Fruit fly (Drosophila melanogaster) whole organism, prepupa: ENCODE data around the gene Grip.

Source experiments
- Blimp-1 ChIP-seq: fragments of 200-800 bp; sonication (Bioruptor generic); optimal IDR thresholded peaks from 3 replicates; lab custom pipeline; 2017; ENCODE audit warnings: missing biosample characterization, missing genetic modification characterization, mild to moderate bottlenecking, moderate library complexity, missing genetic modification reagents
- CG10631 ChIP-seq: fragments of 200-800 bp; sonication (Bioruptor generic); optimal IDR thresholded peaks from 2 replicates; lab custom pipeline; 2016; ENCODE audit warnings: missing biosample characterization, missing genetic modification characterization
- CG10669 ChIP-seq: fragments of 200-800 bp; sonication (Bioruptor generic); optimal IDR thresholded peaks from 3 replicates; lab custom pipeline; 2018; ENCODE audit warnings: missing biosample characterization, mild to moderate bottlenecking, missing genetic modification characterization, moderate library complexity
- CG11294 ChIP-seq: fragments of 200-800 bp; sonication (Bioruptor generic); IDR thresholded peaks from 2 replicates; pipeline ENCODE4 v1.3.6; 2022; ENCODE audit warnings: missing biosample characterization, missing genetic modification characterization
- CG11902 ChIP-seq: fragments of 200-800 bp; sonication (Bioruptor generic); optimal IDR thresholded peaks from 3 replicates; lab custom pipeline; 2016; ENCODE audit warnings: missing biosample characterization, missing genetic modification characterization
- CG15336 ChIP-seq: fragments of 200-800 bp; sonication (Bioruptor generic); IDR thresholded peaks from 2 replicates; pipeline ENCODE4 v1.3.6; 2022; ENCODE audit warnings: missing biosample characterization, missing genetic modification characterization
- CG32006 ChIP-seq: fragments of 200-800 bp; sonication (Bioruptor generic); optimal IDR thresholded peaks from 3 replicates; lab custom pipeline; 2017; ENCODE audit warnings: missing biosample characterization, mild to moderate bottlenecking, missing genetic modification characterization
- CG6163 ChIP-seq: fragments of 200-800 bp; sonication (Bioruptor generic); IDR thresholded peaks from 3 replicates; pipeline ENCODE4 v1.3.6; 2022; ENCODE audit warnings: missing biosample characterization, missing genetic modification characterization
- CG6276 ChIP-seq: fragments of 200-800 bp; sonication (Bioruptor generic); optimal IDR thresholded peaks from 2 replicates; lab custom pipeline; 2017; ENCODE audit warnings: missing biosample characterization, mild to moderate bottlenecking, missing genetic modification characterization
- CG6792 ChIP-seq: fragments of 200-800 bp; sonication (Bioruptor generic); optimal IDR thresholded peaks from 3 replicates; lab custom pipeline; 2016; ENCODE audit warnings: missing biosample characterization, missing genetic modification characterization
- CG6854 ChIP-seq: fragments of 200-800 bp; sonication (Bioruptor generic); optimal IDR thresholded peaks from 2 replicates; lab custom pipeline; 2017; ENCODE audit warnings: missing biosample characterization, mild to moderate bottlenecking, missing genetic modification characterization
- CG7368 ChIP-seq: fragments of 200-800 bp; sonication (Bioruptor generic); optimal IDR thresholded peaks from 3 replicates; lab custom pipeline; 2016; ENCODE audit warnings: missing biosample characterization, missing genetic modification characterization
- CG8119 ChIP-seq: fragments of 200-800 bp; sonication (Bioruptor generic); IDR thresholded peaks from 3 replicates; pipeline ENCODE4 v1.3.6; 2022; ENCODE audit warnings: missing biosample characterization, missing genetic modification characterization
- CG8319 ChIP-seq: fragments of 200-800 bp; sonication (Bioruptor generic); optimal IDR thresholded peaks from 3 replicates; lab custom pipeline; 2016; ENCODE audit warnings: missing biosample characterization, missing genetic modification characterization
- Eip75B ChIP-seq: fragments of 200-800 bp; sonication (Bioruptor generic); optimal IDR thresholded peaks from 3 replicates; lab custom pipeline; 2016; ENCODE audit warnings: missing biosample characterization, missing genetic modification characterization
- Eip78C ChIP-seq: fragments of 200-800 bp; sonication (Bioruptor generic); peaks from one replicate; lab custom pipeline; 2016; ENCODE audit warnings: missing biosample characterization, missing genetic modification characterization
- Eip93F ChIP-seq: fragments of 200-800 bp; sonication (Bioruptor generic); optimal IDR thresholded peaks from 2 replicates; lab custom pipeline; 2016; ENCODE audit warnings: missing biosample characterization, mild to moderate bottlenecking, missing genetic modification characterization
- Ets21C ChIP-seq: fragments of 200-800 bp; sonication (Bioruptor generic); optimal IDR thresholded peaks from 3 replicates; lab custom pipeline; 2016; ENCODE audit warnings: missing biosample characterization, missing genetic modification characterization
- Ets96B ChIP-seq: fragments of 200-800 bp; optimal IDR thresholded peaks from 2 replicates; lab custom pipeline; 2019; ENCODE audit warnings: missing biosample characterization, mild to moderate bottlenecking, missing genetic modification characterization, moderate library complexity
- Gug ChIP-seq: fragments of 200-800 bp; sonication (Bioruptor generic); IDR thresholded peaks from 2 replicates; pipeline ENCODE4 v1.3.6; 2022; ENCODE audit warnings: missing biosample characterization, missing genetic modification characterization
- Hr38 ChIP-seq: sonication (Bioruptor generic); optimal IDR thresholded peaks from 2 replicates; lab custom pipeline; 2016; ENCODE audit warnings: missing biosample characterization, missing genetic modification characterization
- Hr39 ChIP-seq: fragments of 200-800 bp; sonication (Bioruptor generic); optimal IDR thresholded peaks from 2 replicates; lab custom pipeline; 2016; ENCODE audit warnings: missing biosample characterization, missing genetic modification characterization
- Hr4 ChIP-seq: fragments of 200-800 bp; sonication (Bioruptor generic); optimal IDR thresholded peaks from 3 replicates; lab custom pipeline; 2016; ENCODE audit warnings: missing biosample characterization, missing genetic modification characterization
- OdsH ChIP-seq: fragments of 200-800 bp; sonication (Bioruptor generic); optimal IDR thresholded peaks from 3 replicates; lab custom pipeline; 2016; ENCODE audit warnings: missing biosample characterization, missing genetic modification characterization
- Sox102F ChIP-seq: fragments of 200-800 bp; sonication (Bioruptor generic); optimal IDR thresholded peaks from 2 replicates; lab custom pipeline; 2016; ENCODE audit warnings: missing biosample characterization, mild to moderate bottlenecking, missing genetic modification characterization
- Sox14 ChIP-seq: fragments of 200-800 bp; sonication (Bioruptor generic); optimal IDR thresholded peaks from 3 replicates; lab custom pipeline; 2016; ENCODE audit warnings: missing biosample characterization, missing genetic modification characterization
- achi ChIP-seq: fragments of 200-800 bp; sonication (Bioruptor generic); optimal IDR thresholded peaks from 3 replicates; lab custom pipeline; 2016; ENCODE audit warnings: missing biosample characterization, missing genetic modification characterization
- dac ChIP-seq: fragments of 200-800 bp; sonication (Bioruptor generic); optimal IDR thresholded peaks from 2 replicates; lab custom pipeline; 2017; ENCODE audit warnings: missing biosample characterization, mild to moderate bottlenecking, missing genetic modification characterization
- dsx ChIP-seq: fragments of 200-800 bp; optimal IDR thresholded peaks from 3 replicates; lab custom pipeline; 2019; ENCODE audit warnings: missing biosample characterization, mild to moderate bottlenecking, missing genetic modification characterization, moderate library complexity; ENCODE audit not compliant: poor library complexity, severe bottlenecking
- eg ChIP-seq: fragments of 200-800 bp; sonication (Bioruptor generic); IDR thresholded peaks from 3 replicates; pipeline ENCODE4 v1.3.6; 2022; ENCODE audit warnings: missing biosample characterization, missing genetic modification characterization
- esn ChIP-seq: fragments of 200-800 bp; sonication (Bioruptor generic); optimal IDR thresholded peaks from 2 replicates; lab custom pipeline; 2016; ENCODE audit warnings: missing biosample characterization, mild to moderate bottlenecking, missing genetic modification characterization, moderate library complexity
- fd59A ChIP-seq: fragments of 200-800 bp; sonication (Bioruptor generic); optimal IDR thresholded peaks from 2 replicates; lab custom pipeline; 2017; ENCODE audit warnings: missing biosample characterization, mild to moderate bottlenecking, missing genetic modification characterization, missing genetic modification reagents
- fkh ChIP-seq: fragments of 200-800 bp; sonication (Bioruptor generic); optimal IDR thresholded peaks from 3 replicates; lab custom pipeline; 2017; ENCODE audit warnings: missing biosample characterization, mild to moderate bottlenecking, missing genetic modification characterization, moderate library complexity
- lz ChIP-seq: fragments of 200-800 bp; sonication (Bioruptor generic); optimal IDR thresholded peaks from 3 replicates; lab custom pipeline; 2016; ENCODE audit warnings: missing biosample characterization, missing genetic modification characterization
- net ChIP-seq: fragments of 200-800 bp; sonication (Bioruptor generic); optimal IDR thresholded peaks from 3 replicates; lab custom pipeline; 2016; ENCODE audit warnings: missing biosample characterization, missing genetic modification characterization
- salr ChIP-seq, 2 experiments: fragments of 200-800 bp; sonication (Bioruptor generic); optimal IDR thresholded peaks; 3 replicates each; lab custom pipeline; 2016 to 2018; ENCODE audit warnings: missing biosample characterization in 2 of 2, missing genetic modification characterization in 2 of 2, mild to moderate bottlenecking in 1 of 2
- spab ChIP-seq: fragments of 200-800 bp; sonication (Bioruptor generic); optimal IDR thresholded peaks from 2 replicates; lab custom pipeline; 2017; ENCODE audit warnings: missing biosample characterization, mild to moderate bottlenecking, missing genetic modification characterization, missing genetic modification reagents
- ss ChIP-seq, 2 experiments: fragments of 200-800 bp; sonication (Bioruptor generic); optimal IDR thresholded peaks; 2 replicates in 1 of 2; 3 replicates in 1 of 2; lab custom pipeline; 2017 to 2018; ENCODE audit warnings: mild to moderate bottlenecking in 2 of 2, missing biosample characterization in 2 of 2, missing genetic modification characterization in 2 of 2, moderate library complexity in 1 of 2
- svp ChIP-seq: fragments of 200-800 bp; sonication (Bioruptor generic); peaks from one replicate; lab custom pipeline; 2016; ENCODE audit warnings: missing biosample characterization, missing genetic modification characterization
- vri ChIP-seq: fragments of 200-800 bp; sonication (Bioruptor generic); optimal IDR thresholded peaks from 3 replicates; lab custom pipeline; 2016; ENCODE audit warnings: missing biosample characterization, mild to moderate bottlenecking, missing genetic modification characterization

The Grip gene

dm6 chrX:5969860-5970665, 4.0 kb downstream of the Grip start (continued):
- no peak for TF ChIP-seq Eip93F (GFP tag; lab: Kevin White, UChicago)
- TF ChIP-seq eg (GFP tag; lab: Robert Waterston, UW) = peak; percentile 27; the same call in 2 of the 3 replicates
- TF ChIP-seq vri (GFP tag; lab: Kevin White, UChicago) = no peak
- no peak for TF ChIP-seq fd59A (GFP tag; lab: Kevin White, UChicago)
- TF ChIP-seq lz (GFP tag; lab: Kevin White, UChicago) = peak; percentile 23
- TF ChIP-seq fkh (GFP tag; lab: Kevin White, UChicago) = peak; percentile 39
- TF ChIP-seq CG10631 (GFP tag; lab: Kevin White, UChicago) = peak; percentile 46
- TF ChIP-seq Ets21C (GFP tag; lab: Kevin White, UChicago) = no peak
- TF ChIP-seq dac = no peak
- no peak for TF ChIP-seq CG6854 (GFP tag; lab: Kevin White, UChicago)
- peak; percentile 17 for TF ChIP-seq Blimp-1
- TF ChIP-seq CG11902 (GFP tag; lab: Kevin White, UChicago) = no peak
- TF ChIP-seq spab (GFP tag; lab: Kevin White, UChicago) = peak; percentile 19
- TF ChIP-seq dsx (GFP tag; lab: Kevin White, UChicago) = peak; percentile 27
- TF ChIP-seq CG6792 (GFP tag; lab: Kevin White, UChicago) = peak; percentile 34
- peak; percentile 27 for TF ChIP-seq net (GFP tag; lab: Kevin White, UChicago)
- TF ChIP-seq Hr4 = peak; percentile 43
- TF ChIP-seq CG10669 (GFP tag; lab: Kevin White, UChicago) = peak; percentile 9
- TF ChIP-seq Gug (GFP tag; lab: Robert Waterston, UW) = peak; percentile 33
- peak; percentile 59 for TF ChIP-seq CG6163 (GFP tag; lab: Robert Waterston, UW)
- TF ChIP-seq ss (GFP tag; optimal IDR thresholded peaks at IDR 0.05; lab: Kevin White, UChicago) = peak in 1 of 2 experiments; percentile 47
- TF ChIP-seq CG7368 (GFP tag; lab: Kevin White, UChicago) = no peak
- peak; percentile 41 for TF ChIP-seq CG15336 (GFP tag; lab: Robert Waterston, UW)
- TF ChIP-seq CG6276 (GFP tag; lab: Kevin White, UChicago) = no peak
- peak; percentile 62 for TF ChIP-seq CG32006 (GFP tag; lab: Kevin White, UChicago)
- TF ChIP-seq Ets96B = peak; percentile 33
- no peak for TF ChIP-seq Hr38
- 0 out of 3 replicates have a peak, but pooled peaks have one; percentile 22 for TF ChIP-seq CG8119 (GFP tag; lab: Robert Waterston, UW)
- peak in 1 of 2 experiments; percentile 46 for TF ChIP-seq salr (GFP tag; optimal IDR thresholded peaks at IDR 0.05; lab: Kevin White, UChicago)
- peak; percentile 38 for TF ChIP-seq achi (GFP tag; lab: Kevin White, UChicago)
- TF ChIP-seq Sox14 (GFP tag; lab: Kevin White, UChicago) = no peak
- TF ChIP-seq Sox102F (GFP tag; lab: Kevin White, UChicago) = peak; percentile 18
- no peak for TF ChIP-seq CG8319 (GFP tag; lab: Kevin White, UChicago)
- TF ChIP-seq esn = peak; percentile 50
- peak; percentile 33 for TF ChIP-seq OdsH (GFP tag; lab: Kevin White, UChicago)
- TF ChIP-seq Eip75B (GFP tag; lab: Kevin White, UChicago) = no peak
- TF ChIP-seq CG11294 (GFP tag; lab: Robert Waterston, UW) = no peak
- TF ChIP-seq Hr39 (GFP tag; lab: Kevin White, UChicago) = no peak

dm6 chrX:5970666-5971057, 4.6 kb downstream of the Grip start:
- peak; percentile 45 for TF ChIP-seq Eip78C (GFP tag; lab: Kevin White, UChicago)
- TF ChIP-seq Eip75B (GFP tag; lab: Kevin White, UChicago) = no peak
- peak; percentile 28 for TF ChIP-seq svp (GFP tag; lab: Kevin White, UChicago)
